Fruit fly (Drosophila melanogaster) whole organism, pupa: ENCODE results near the gene HERC2.

Experiments used
- CG10348 ChIP-seq: fragments of 200-800 bp; sonication (Bioruptor generic); IDR thresholded peaks from 2 replicates; pipeline ENCODE4 v1.3.6; 2022; ENCODE audit warnings: missing biosample characterization, missing genetic modification characterization
- CG12605 ChIP-seq: fragments of 200-800 bp; sonication (Bioruptor generic); IDR thresholded peaks from 2 replicates; pipeline ENCODE4 v1.3.6; 2022; ENCODE audit warnings: missing biosample characterization, missing genetic modification characterization
- CG13204 ChIP-seq: fragments of 200-800 bp; sonication (Bioruptor generic); optimal IDR thresholded peaks from 2 replicates; lab custom pipeline; 2018; ENCODE audit warnings: missing biosample characterization, mild to moderate bottlenecking, missing genetic modification characterization, moderate library complexity
- CG14655 ChIP-seq: fragments of 200-800 bp; sonication (Bioruptor generic); optimal IDR thresholded peaks from 3 replicates; lab custom pipeline; 2017; ENCODE audit warnings: mild to moderate bottlenecking, missing biosample characterization, missing genetic modification reagents, missing genetic modification characterization
- CG15710 ChIP-seq: fragments of 200-800 bp; sonication (Bioruptor generic); optimal IDR thresholded peaks from 2 replicates; lab custom pipeline; 2018; ENCODE audit warnings: missing biosample characterization, mild to moderate bottlenecking, missing genetic modification characterization, moderate library complexity
- CG17806 ChIP-seq: fragments of 200-800 bp; sonication (Bioruptor generic); optimal IDR thresholded peaks from 2 replicates; lab custom pipeline; 2018; ENCODE audit warnings: missing biosample characterization, mild to moderate bottlenecking, missing genetic modification characterization, moderate library complexity
- CG32121 ChIP-seq: fragments of 200-800 bp; sonication (Bioruptor generic); IDR thresholded peaks from 2 replicates; pipeline ENCODE4 v1.3.6; 2022; ENCODE audit warnings: missing biosample characterization, missing genetic modification characterization
- CG34367 ChIP-seq: fragments of 200-800 bp; sonication (Bioruptor generic); optimal IDR thresholded peaks from 2 replicates; lab custom pipeline; 2018; ENCODE audit warnings: missing biosample characterization, mild to moderate bottlenecking, missing genetic modification characterization
- CG4496 ChIP-seq: fragments of 200-800 bp; sonication (Bioruptor generic); IDR thresholded peaks from 3 replicates; pipeline ENCODE4 v1.3.6; 2022; ENCODE audit warnings: missing biosample characterization, missing genetic modification characterization
- CG8159 ChIP-seq: fragments of 200-800 bp; sonication (Bioruptor generic); optimal IDR thresholded peaks from 3 replicates; lab custom pipeline; 2018; ENCODE audit warnings: missing biosample characterization, mild to moderate bottlenecking, missing genetic modification characterization, moderate library complexity
- CG8301 ChIP-seq: fragments of 200-800 bp; sonication (Bioruptor generic); optimal IDR thresholded peaks from 2 replicates; lab custom pipeline; 2018; ENCODE audit warnings: missing biosample characterization, mild to moderate bottlenecking, missing genetic modification characterization
- CG9948 ChIP-seq: fragments of 200-800 bp; sonication (Bioruptor generic); optimal IDR thresholded peaks from 2 replicates; lab custom pipeline; 2018; ENCODE audit warnings: missing biosample characterization, mild to moderate bottlenecking, missing genetic modification characterization, moderate library complexity
- D1 ChIP-seq: fragments of 200-800 bp; sonication (Bioruptor generic); optimal IDR thresholded peaks from 2 replicates; lab custom pipeline; 2018; ENCODE audit warnings: missing biosample characterization, mild to moderate bottlenecking, missing genetic modification characterization, moderate library complexity
- EcR ChIP-seq: fragments of 200-800 bp; sonication (Bioruptor generic); optimal IDR thresholded peaks from 3 replicates; lab custom pipeline; 2019; ENCODE audit warnings: missing biosample characterization, missing genetic modification characterization, mild to moderate bottlenecking, moderate library complexity, missing genetic modification reagents
- Ets98B ChIP-seq: fragments of 200-800 bp; sonication (Bioruptor generic); IDR thresholded peaks from 2 replicates; pipeline ENCODE4 v1.3.6; 2022; ENCODE audit warnings: missing biosample characterization, missing genetic modification characterization
- Pif1A ChIP-seq: fragments of 200-800 bp; sonication (Bioruptor generic); optimal IDR thresholded peaks from 3 replicates; lab custom pipeline; 2016; ENCODE audit warnings: missing biosample characterization, missing genetic modification characterization
- Pif1B ChIP-seq: fragments of 200-800 bp; sonication (Bioruptor generic); optimal IDR thresholded peaks from 3 replicates; lab custom pipeline; 2016; ENCODE audit warnings: missing biosample characterization, missing genetic modification characterization
- Snoo ChIP-seq: fragments of 200-800 bp; sonication (Bioruptor generic); optimal IDR thresholded peaks from 3 replicates; lab custom pipeline; 2017; ENCODE audit warnings: missing biosample characterization, mild to moderate bottlenecking, missing genetic modification characterization, inconsistent platforms
- fd96Ca ChIP-seq: fragments of 200-800 bp; sonication (Bioruptor generic); IDR thresholded peaks from 3 replicates; pipeline ENCODE4 v1.3.6; 2022; ENCODE audit warnings: missing biosample characterization, missing genetic modification characterization
- gl ChIP-seq: fragments of 200-800 bp; sonication (Bioruptor generic); optimal IDR thresholded peaks from 2 replicates; lab custom pipeline; 2018; ENCODE audit warnings: missing biosample characterization, mild to moderate bottlenecking, missing genetic modification characterization
- rn ChIP-seq: fragments of 200-800 bp; sonication (Bioruptor generic); IDR thresholded peaks from 2 replicates; pipeline ENCODE4 v1.3.6; 2022; ENCODE audit warnings: missing biosample characterization, missing genetic modification characterization

The HERC2 gene

dm6 chrX:20394066-20394913, at the start of gene HERC2:
HERC2 (plus strand) TSS chrX:20394395.
- TF ChIP-seq EcR (GFP tag; lab: Kevin White, UChicago) (no peak), CG8301 (no peak), D1 (tag; lab: Kevin White, UChicago) (no peak), CG34367 (peak; percentile 19), CG13204 (GFP tag; lab: Kevin White, UChicago) (no peak), CG4496 (GFP tag; lab: Robert Waterston, UW) (peak; percentile 44; the same call in 1 of the 3 replicates), CG17806 (peak; percentile 20), CG8159 (peak; percentile 21), Snoo (tag; lab: Kevin White, UChicago) (no peak), gl (tag; lab: Kevin White, UChicago) (no peak), CG32121 (GFP tag; lab: Robert Waterston, UW) (no peak; the same call in 1 of the 2 replicates), CG15710 (tag; lab: Kevin White, UChicago) (peak; percentile 25), CG14655 (GFP tag; lab: Kevin White, UChicago) (no peak), Pif1B (GFP tag; lab: Kevin White, UChicago) (no peak), CG12605 (GFP tag; lab: Robert Waterston, UW) (0 out of 2 replicates have a peak, but pooled peaks have one; percentile 9), CG10348 (no peak), Ets98B (GFP tag; lab: Robert Waterston, UW) (peak; percentile 47), Pif1A (GFP tag; lab: Kevin White, UChicago) (no peak), CG9948 (tag; lab: Kevin White, UChicago) (no peak), rn (no peak), fd96Ca (GFP tag; lab: Robert Waterston, UW) (no peak; the same call in 2 of the 3 replicates)

DNA sequence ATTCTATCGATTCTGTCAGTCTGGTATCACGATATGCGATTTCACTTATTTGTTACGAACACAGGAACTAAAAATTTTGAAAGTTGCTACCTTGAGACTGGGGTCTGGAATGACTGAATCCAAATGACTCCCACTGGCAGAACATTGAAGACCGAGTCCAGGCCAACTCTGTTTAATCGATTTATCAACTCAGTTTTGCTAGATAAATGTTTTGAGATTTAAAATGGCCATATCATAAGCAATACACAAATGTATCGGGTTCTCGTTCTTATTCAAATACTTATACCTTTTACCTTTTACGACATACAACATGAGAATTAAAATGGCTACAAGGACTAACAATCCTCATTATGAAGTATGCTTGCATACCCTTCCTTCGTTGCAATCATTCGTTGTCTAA, 17.8 kb upstream of the HERC2 start, which contains the start of gene CG12679:
Gene CG12679, minus strand, starts transcription at position 101 of the 400 bp plus-strand sequence.
- no peak for TF ChIP-seq fd96Ca (GFP tag; lab: Robert Waterston, UW)
- no peak for TF ChIP-seq D1 (tag; lab: Kevin White, UChicago)
- TF ChIP-seq rn, result no peak
- TF ChIP-seq CG17806, result no peak

DNA sequence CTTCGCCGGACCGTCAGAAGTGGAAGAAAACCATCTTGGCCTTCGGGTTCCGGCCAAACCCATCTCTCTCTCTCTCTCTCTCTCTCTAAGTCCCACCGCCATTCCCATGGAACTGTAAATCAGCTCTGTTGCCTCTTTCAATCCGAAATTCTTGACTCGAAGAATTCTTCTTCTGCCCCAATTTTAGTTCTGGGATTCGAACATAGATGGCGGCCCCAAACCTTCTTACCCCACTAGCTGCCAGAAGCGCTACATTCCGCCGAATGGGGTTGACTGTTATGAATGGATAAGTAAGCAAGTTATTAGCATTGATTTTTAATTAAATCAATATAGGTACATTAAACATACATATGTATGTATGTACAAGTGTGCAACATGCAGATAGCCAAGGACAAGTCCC, 8.3 kb upstream of the HERC2 start:
- TF ChIP-seq CG8159 (no peak), Ets98B (GFP tag; lab: Robert Waterston, UW) (no peak), D1 (tag; lab: Kevin White, UChicago) (no peak), CG13204 (GFP tag; lab: Kevin White, UChicago) (no peak), Snoo (tag; lab: Kevin White, UChicago) (no peak), CG15710 (tag; lab: Kevin White, UChicago) (no peak), CG4496 (GFP tag; lab: Robert Waterston, UW) (no peak), CG12605 (GFP tag; lab: Robert Waterston, UW) (no peak), fd96Ca (GFP tag; lab: Robert Waterston, UW) (no peak), Pif1B (GFP tag; lab: Kevin White, UChicago) (no peak), CG9948 (tag; lab: Kevin White, UChicago) (no peak)

- no peak for TF ChIP-seq D1 (tag; lab: Kevin White, UChicago)
- no peak for TF ChIP-seq fd96Ca (GFP tag; lab: Robert Waterston, UW)
- TF ChIP-seq CG10348, result no peak
- no peak for TF ChIP-seq CG14655 (GFP tag; lab: Kevin White, UChicago)
- no peak for TF ChIP-seq rn
- TF ChIP-seq Pif1B (GFP tag; lab: Kevin White, UChicago), result no peak
- no peak for TF ChIP-seq CG4496 (GFP tag; lab: Robert Waterston, UW)
- TF ChIP-seq EcR (GFP tag; lab: Kevin White, UChicago), result no peak
- TF ChIP-seq CG13204 (GFP tag; lab: Kevin White, UChicago), result no peak
- no peak for TF ChIP-seq CG17806
- no peak for TF ChIP-seq CG34367
- no peak for TF ChIP-seq CG15710 (tag; lab: Kevin White, UChicago)
- TF ChIP-seq CG12605 (GFP tag; lab: Robert Waterston, UW), result no peak
Observed at dm6 chrX:20389633-20390032, 4.6 kb upstream of the HERC2 start.

DNA sequence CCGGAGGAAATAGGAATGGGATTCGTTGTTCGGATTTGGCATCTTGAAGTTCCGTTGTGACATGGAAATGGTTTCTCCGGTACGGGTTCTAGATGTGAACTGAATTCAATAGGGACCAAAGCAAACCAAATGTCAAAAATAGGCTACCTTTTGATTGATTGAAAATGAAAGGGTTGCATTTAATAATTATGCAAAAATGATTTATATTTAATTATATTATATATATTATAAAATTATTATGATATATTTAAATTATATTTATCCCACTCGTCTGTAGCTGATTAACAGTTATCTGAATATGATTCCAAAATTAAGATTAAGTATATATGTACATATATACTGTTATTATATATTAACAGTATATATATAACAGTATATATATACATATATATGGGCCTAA, 3.5 kb upstream of the HERC2 start, which contains the start of gene jb:
Gene jb, minus strand, starts transcription at position 101 of the 400 bp plus-strand sequence.
- TF ChIP-seq CG32121 (GFP tag; lab: Robert Waterston, UW), result no peak
- TF ChIP-seq rn, result no peak
- no peak for TF ChIP-seq CG8301
- no peak for TF ChIP-seq Ets98B (GFP tag; lab: Robert Waterston, UW)
- no peak for TF ChIP-seq CG34367
- no peak for TF ChIP-seq CG9948 (tag; lab: Kevin White, UChicago)
- no peak for TF ChIP-seq D1 (tag; lab: Kevin White, UChicago)
- no peak for TF ChIP-seq CG14655 (GFP tag; lab: Kevin White, UChicago)
- no peak for TF ChIP-seq CG15710 (tag; lab: Kevin White, UChicago)

DNA sequence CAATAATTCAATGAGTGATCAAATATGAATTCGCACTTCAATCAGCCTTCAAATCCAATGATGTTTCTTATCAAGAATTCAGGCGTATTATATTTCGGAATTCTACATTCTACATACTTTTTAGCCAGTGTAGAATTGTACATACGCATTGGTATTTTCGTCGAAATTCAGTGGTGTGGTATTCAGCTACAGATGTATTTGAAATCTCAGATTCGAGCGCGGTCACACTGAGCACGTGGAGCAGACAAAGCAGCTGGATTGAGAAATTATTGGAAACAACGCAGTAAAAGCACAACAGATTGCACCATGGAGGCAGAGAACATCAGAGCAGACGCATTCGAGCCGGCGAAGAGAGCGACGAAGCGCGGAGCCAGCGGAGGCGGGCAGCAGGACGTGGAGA, 3.0 kb upstream of the HERC2 start:
- no peak for TF ChIP-seq CG9948 (tag; lab: Kevin White, UChicago)
- TF ChIP-seq Pif1B (GFP tag; lab: Kevin White, UChicago), result no peak
- TF ChIP-seq fd96Ca (GFP tag; lab: Robert Waterston, UW), result no peak
- no peak for TF ChIP-seq CG14655 (GFP tag; lab: Kevin White, UChicago)
- no peak for TF ChIP-seq CG4496 (GFP tag; lab: Robert Waterston, UW)
- no peak for TF ChIP-seq Ets98B (GFP tag; lab: Robert Waterston, UW)
- TF ChIP-seq CG8159, result no peak
- TF ChIP-seq EcR (GFP tag; lab: Kevin White, UChicago), result no peak
- TF ChIP-seq D1 (tag; lab: Kevin White, UChicago), result no peak
- no peak for TF ChIP-seq CG10348
- no peak for TF ChIP-seq CG15710 (tag; lab: Kevin White, UChicago)
- no peak for TF ChIP-seq Snoo (tag; lab: Kevin White, UChicago)
